Worm (Caenorhabditis elegans): Measurements from ENCODE around the gene cpi-2.
"Not testable (repeated sequence)": the region's sequence is repeated elsewhere in the genome, so short reads cannot be mapped to it uniquely, and the experiment has no call there.

DNA sequence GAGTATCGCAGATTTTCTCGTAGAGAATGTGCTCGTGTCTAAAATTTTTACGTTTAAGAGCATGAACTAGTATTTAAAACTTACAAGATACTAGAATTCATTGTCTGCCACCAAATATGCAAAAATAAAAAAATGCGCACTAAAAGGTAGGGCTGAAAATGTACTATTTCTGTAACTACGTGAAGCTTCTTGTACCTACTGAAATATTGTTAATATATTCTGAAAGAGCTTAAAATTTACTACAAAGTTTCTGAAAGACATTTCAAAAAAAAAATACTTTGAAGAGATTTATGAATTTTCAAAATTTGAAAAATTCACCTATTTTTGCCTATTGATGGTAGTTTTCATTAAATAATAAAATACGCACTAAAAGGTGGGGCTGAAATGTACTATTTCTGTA, 26.1 kb downstream of the cpi-2 start, which contains the start of gene fbxa-214:
- not testable (repeated sequence) for TF ChIP-seq nhr-237 (tag; optimal IDR thresholded peaks at IDR 0.05); ztf-11 (tag; optimal IDR thresholded peaks at IDR 0.05); bed-3 (GFP tag; optimal IDR thresholded peaks at IDR 0.05); nhr-28 (tag; optimal IDR thresholded peaks at IDR 0.05); nhr-76 (tag; optimal IDR thresholded peaks at IDR 0.05); blmp-1 (tag; optimal IDR thresholded peaks at IDR 0.05); sem-2 (GFP tag; optimal IDR thresholded peaks at IDR 0.05); ceh-39 (tag; optimal IDR thresholded peaks at IDR 0.05); lin-32 (GFP tag; optimal IDR thresholded peaks at IDR 0.05); unc-39 (tag; optimal IDR thresholded peaks at IDR 0.05); pha-4 (tag; optimal IDR thresholded peaks at IDR 0.05)

Data from whole organism, mixed stage, embryonic.